Worm (Caenorhabditis elegans) whole organism, young adult: ENCODE data around the gene Y69A2AR.19.

ENCODE experiments used
- F49E8.2 ChIP-seq: sonication (generic microtip); optimal IDR thresholded peaks from 3 replicates; lab custom pipeline; 2017; ENCODE audit warnings: missing genetic modification characterization, mild to moderate bottlenecking, missing compliant biosample characterization, antibody characterized with exemption, moderate library complexity; ENCODE audit not compliant: insufficient read depth
- F57A8.1 ChIP-seq: fragments of 200-800 bp; sonication (Bioruptor generic); optimal IDR thresholded peaks from 2 replicates; lab custom pipeline; 2018; ENCODE audit warnings: mild to moderate bottlenecking, missing genetic modification characterization, moderate library complexity, missing compliant biosample characterization
- K12H6.12 ChIP-seq: fragments of 200-800 bp; sonication (Bioruptor generic); optimal IDR thresholded peaks from 2 replicates; lab custom pipeline; 2018; ENCODE audit warnings: mild to moderate bottlenecking, missing genetic modification characterization, missing compliant biosample characterization
- Y53F4B.3 ChIP-seq: fragments of 200-800 bp; sonication (Bioruptor generic); IDR thresholded peaks from 2 replicates; pipeline ENCODE4 v1.3.6; 2022; ENCODE audit warnings: missing genetic modification reagents, missing genetic modification characterization, missing compliant biosample characterization
- ceh-100 ChIP-seq: fragments of 200-800 bp; sonication (Bioruptor generic); IDR thresholded peaks from 2 replicates; pipeline ENCODE4 v1.3.6; 2022; ENCODE audit warnings: missing genetic modification reagents, missing genetic modification characterization, missing compliant biosample characterization
- ceh-91 ChIP-seq: fragments of 200-800 bp; sonication (Bioruptor generic); IDR thresholded peaks from 2 replicates; pipeline ENCODE4 v1.3.6; 2022; ENCODE audit warnings: missing genetic modification reagents, missing genetic modification characterization, missing compliant biosample characterization
- egl-18 ChIP-seq: fragments of 200-800 bp; sonication (Bioruptor generic); IDR thresholded peaks from 2 replicates; pipeline ENCODE4 v1.3.6; 2022; ENCODE audit warnings: missing genetic modification reagents, missing genetic modification characterization, missing compliant biosample characterization
- nhr-90 ChIP-seq: sonication (generic microtip); optimal IDR thresholded peaks from 2 replicates; lab custom pipeline; 2016; ENCODE audit warnings: missing genotype, mild to moderate bottlenecking, missing genetic modification characterization, missing compliant biosample characterization
- pha-4 ChIP-seq: fragments of 150-350 bp; sonication (generic microtip); optimal IDR thresholded peaks from 2 replicates; lab custom pipeline; 2014; ENCODE audit warnings: missing biosample characterization, missing genetic modification reagents, missing genetic modification characterization
- snpc-1.1 ChIP-seq: sonication (generic microtip); optimal IDR thresholded peaks from 2 replicates; lab custom pipeline; 2017; ENCODE audit warnings: missing genetic modification characterization, mild to moderate bottlenecking, missing compliant biosample characterization, antibody characterized with exemption, moderate library complexity, missing genotype, missing genetic modification reagents; ENCODE audit not compliant: insufficient read depth
- snpc-3.4 ChIP-seq: sonication (generic microtip); optimal IDR thresholded peaks from 2 replicates; lab custom pipeline; 2017; ENCODE audit warnings: missing genetic modification characterization, mild to moderate bottlenecking, missing compliant biosample characterization, antibody characterized with exemption, moderate library complexity, missing genotype, missing genetic modification reagents
- snpc-4 ChIP-seq, 5 experiments: fragments of 150-350 bp in 1 of 5; sonication (generic microtip) in 4 of 5; optimal IDR thresholded peaks; 2 replicates each; lab custom pipeline; 2014 to 2018; ENCODE audit warnings: missing genetic modification characterization in 5 of 5, missing biosample characterization in 3 of 5, antibody characterized with exemption in 2 of 5, mild to moderate bottlenecking in 2 of 5, missing compliant biosample characterization in 2 of 5, missing genotype in 2 of 5, moderate library complexity in 2 of 5, missing genetic modification reagents in 1 of 5
- tbp1 ChIP-seq: fragments of 200-800 bp; sonication (Bioruptor generic); optimal IDR thresholded peaks from 2 replicates; lab custom pipeline; 2018; ENCODE audit warnings: mild to moderate bottlenecking, missing genetic modification characterization, missing compliant biosample characterization

DNA sequence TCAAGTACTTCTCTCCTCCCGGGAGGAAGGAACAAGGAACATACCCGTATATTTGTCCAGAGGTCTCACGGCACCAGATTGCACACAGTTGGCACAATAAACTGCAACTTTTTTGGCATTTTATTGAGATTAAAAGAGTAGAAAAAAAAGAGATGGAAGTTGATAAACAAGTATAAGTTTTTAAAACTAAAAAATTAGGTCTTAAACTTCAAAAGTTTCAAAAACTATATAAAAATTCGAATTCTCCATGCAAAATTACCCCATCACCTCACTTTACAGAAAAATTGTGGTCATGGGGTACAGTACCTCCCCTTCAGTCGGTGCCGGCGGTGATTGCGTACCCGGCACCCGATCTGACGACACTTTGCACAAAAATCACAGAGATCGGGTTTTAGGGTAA is 37.4 kb upstream of the Y69A2AR.19 start, which contains the start of gene C45G7.13:
- no peak for TF ChIP-seq nhr-90
- no peak for TF ChIP-seq egl-18 (GFP tag; lab: Robert Waterston, UW)
- TF ChIP-seq K12H6.12 (tag; lab: Kevin White, UChicago) = no peak
- no peak for TF ChIP-seq pha-4 (tag; lab: Kevin White, UChicago)
- no peak for TF ChIP-seq F57A8.1
- TF ChIP-seq ceh-91 = no peak
- TF ChIP-seq tbp1 (GFP tag; lab: Kevin White, UChicago) = no peak
- no peak for TF ChIP-seq snpc-3.4 (tag; lab: Kevin White, UChicago)
- no peak for TF ChIP-seq Y53F4B.3 (GFP tag; lab: Robert Waterston, UW)
- TF ChIP-seq F49E8.2 (tag; lab: Kevin White, UChicago) = no peak
- TF ChIP-seq snpc-4 (GFP tag; optimal IDR thresholded peaks at IDR 0.05; lab: Kevin White, UChicago) = no peak
- no peak for TF ChIP-seq snpc-4 (tag; optimal IDR thresholded peaks at IDR 0.05; lab: Kevin White, UChicago)
- TF ChIP-seq snpc-1.1 (tag; lab: Kevin White, UChicago) = no peak
- TF ChIP-seq ceh-100 (GFP tag; lab: Robert Waterston, UW) = no peak
